Worm (Caenorhabditis elegans): ENCODE data around the gene F58B4.7.

- TF ChIP-seq hnd-1 (tag; optimal IDR thresholded peaks at IDR 0.05) (no peak), ets-7 (tag; optimal IDR thresholded peaks at IDR 0.05) (no peak), ama-1 (optimal IDR thresholded peaks at IDR 0.05) (no peak), F13C5.2 (tag; optimal IDR thresholded peaks at IDR 0.05) (no peak), hmg-4 (GFP tag; optimal IDR thresholded peaks at IDR 0.05) (no peak), scrt-1 (GFP tag; IDR thresholded peaks at IDR 0.05) (no peak), ceh-36 (tag; optimal IDR thresholded peaks at IDR 0.05) (no peak), B0310.2 (tag; optimal IDR thresholded peaks at IDR 0.05) (no peak)
Observed at ce11 chrV:10940571-10940991, 17.5 kb upstream of the F58B4.7 start.

All from whole organism, early embryonic.